Worm (Caenorhabditis elegans) whole organism, L4 larva: ENCODE measurements around the gene W01D2.1.

ENCODE experiments used
- F37D6.2 ChIP-seq: sonication (generic microtip); optimal IDR thresholded peaks from 2 replicates; lab custom pipeline; 2016; ENCODE audit warnings: mild to moderate bottlenecking, missing genetic modification characterization, missing compliant biosample characterization
- F49E8.2 ChIP-seq: sonication (generic microtip); optimal IDR thresholded peaks from 2 replicates; lab custom pipeline; 2016; ENCODE audit warnings: missing compliant biosample characterization, mild to moderate bottlenecking, missing genetic modification characterization, borderline replicate concordance
- R02D3.7 ChIP-seq: fragments of 150-350 bp; sonication (generic microtip); optimal IDR thresholded peaks from 3 replicates; lab custom pipeline; 2014; ENCODE audit warnings: missing biosample characterization, missing genetic modification characterization
- T26A8.4 ChIP-seq: fragments of 200-800 bp; sonication (Bioruptor generic); IDR thresholded peaks from 2 replicates; pipeline ENCODE4 v1.3.6; 2022; ENCODE audit warnings: missing genetic modification characterization, missing compliant biosample characterization
- Y105C5A.15 ChIP-seq: fragments of 200-800 bp; sonication (Bioruptor generic); IDR thresholded peaks from 2 replicates; pipeline ENCODE4 v1.3.6; 2022; ENCODE audit warnings: missing genetic modification characterization, missing compliant biosample characterization
- ZK546.5 ChIP-seq, 2 experiments: sonication (generic microtip); optimal IDR thresholded peaks; 2 replicates each; lab custom pipeline; 2017; ENCODE audit warnings: missing biosample characterization in 2 of 2, missing genetic modification characterization in 2 of 2
- aly-2 ChIP-seq: sonication (generic microtip); optimal IDR thresholded peaks from 2 replicates; lab custom pipeline; 2018; ENCODE audit warnings: missing biosample characterization, missing genetic modification characterization
- ama-1 ChIP-seq: fragments of 150-350 bp; optimal IDR thresholded peaks from 2 replicates; lab custom pipeline; 2014; ENCODE audit warnings: inconsistent platforms, mixed read lengths
- arid-1 ChIP-seq: fragments of 200-800 bp; sonication (Bioruptor generic); conservative IDR thresholded peaks from 2 replicates; pipeline ENCODE4 v1.3.6; 2022; ENCODE audit warnings: missing genetic modification reagents, missing genetic modification characterization, missing compliant biosample characterization
- ceh-32 ChIP-seq: sonication (generic microtip); optimal IDR thresholded peaks from 2 replicates; lab custom pipeline; 2016; ENCODE audit warnings: mild to moderate bottlenecking, missing genetic modification characterization, missing compliant biosample characterization; ENCODE audit not compliant: poor library complexity
- ceh-62 ChIP-seq: sonication (generic microtip); optimal IDR thresholded peaks from 2 replicates; lab custom pipeline; 2017; ENCODE audit warnings: missing biosample characterization, missing genetic modification characterization
- ceh-82 ChIP-seq: sonication (generic microtip); optimal IDR thresholded peaks from 2 replicates; lab custom pipeline; 2017; ENCODE audit warnings: missing biosample characterization, missing genetic modification characterization
- ctbp-1 ChIP-seq: fragments of 200-800 bp; sonication (Bioruptor generic); IDR thresholded peaks from 2 replicates; pipeline ENCODE4 v1.3.6; 2022; ENCODE audit warnings: missing genetic modification reagents, missing genetic modification characterization, missing compliant biosample characterization
- daf-16 ChIP-seq, 3 experiments: sonication (generic microtip); optimal IDR thresholded peaks; 2 replicates each; lab custom pipeline; 2016 to 2017; ENCODE audit warnings: missing genetic modification characterization in 3 of 3, missing genetic modification reagents in 3 of 3, mild to moderate bottlenecking in 2 of 3, missing compliant biosample characterization in 2 of 3, missing biosample characterization in 1 of 3, moderate library complexity in 1 of 3
- daf-19 ChIP-seq: fragments of 200-800 bp; sonication (Bioruptor generic); conservative IDR thresholded peaks from 2 replicates; pipeline ENCODE4 v1.3.6; 2022; ENCODE audit warnings: missing genetic modification characterization, missing compliant biosample characterization
- daf-8 ChIP-seq: fragments of 200-800 bp; sonication (Bioruptor generic); IDR thresholded peaks from 2 replicates; pipeline ENCODE4 v1.3.6; 2022; ENCODE audit warnings: missing genetic modification characterization, missing compliant biosample characterization
- dmd-6 ChIP-seq: fragments of 200-800 bp; sonication (Bioruptor generic); IDR thresholded peaks from 2 replicates; pipeline ENCODE4 v1.3.6; 2022; ENCODE audit warnings: missing genetic modification reagents, missing genetic modification characterization, missing compliant biosample characterization
- dmd-9 ChIP-seq: fragments of 200-800 bp; sonication (Bioruptor generic); IDR thresholded peaks from 2 replicates; pipeline ENCODE4 v1.3.6; 2022; ENCODE audit warnings: missing genetic modification reagents, missing genetic modification characterization, missing compliant biosample characterization
- duxl-1 ChIP-seq: sonication (generic microtip); optimal IDR thresholded peaks from 2 replicates; lab custom pipeline; 2016; ENCODE audit warnings: mild to moderate bottlenecking, missing genetic modification characterization, moderate library complexity, missing compliant biosample characterization; ENCODE audit not compliant: poor library complexity
- dve-1 ChIP-seq: sonication (generic microtip); optimal IDR thresholded peaks from 2 replicates; lab custom pipeline; 2017; ENCODE audit warnings: antibody characterized with exemption, mild to moderate bottlenecking, missing genetic modification characterization, missing compliant biosample characterization; ENCODE audit not compliant: insufficient read depth
- fkh-10 ChIP-seq: fragments of 150-350 bp; optimal IDR thresholded peaks from 2 replicates; lab custom pipeline; 2014; ENCODE audit warnings: missing biosample characterization, missing genetic modification reagents, missing genetic modification characterization
- gei-8 ChIP-seq: fragments of 200-800 bp; sonication (Bioruptor generic); optimal IDR thresholded peaks from 2 replicates; lab custom pipeline; 2018; ENCODE audit warnings: mild to moderate bottlenecking, missing genetic modification characterization, missing compliant biosample characterization
- hif-1 ChIP-seq, 2 experiments: sonication (generic microtip); optimal IDR thresholded peaks; 2 replicates each; lab custom pipeline; 2016 to 2017; ENCODE audit warnings: missing compliant biosample characterization in 2 of 2, missing genetic modification characterization in 2 of 2, missing genetic modification reagents in 2 of 2, missing genotype in 2 of 2, mild to moderate bottlenecking in 1 of 2
- hlh-11 ChIP-seq: fragments of 200-800 bp; sonication (Bioruptor generic); optimal IDR thresholded peaks from 2 replicates; lab custom pipeline; 2018; ENCODE audit warnings: mild to moderate bottlenecking, missing genetic modification characterization, missing compliant biosample characterization
- hlh-30 ChIP-seq: sonication (generic microtip); optimal IDR thresholded peaks from 2 replicates; lab custom pipeline; 2017; ENCODE audit warnings: antibody characterized with exemption, mild to moderate bottlenecking, missing genetic modification characterization, missing compliant biosample characterization; ENCODE audit not compliant: insufficient read depth
- jun-1 ChIP-seq: fragments of 150-350 bp; optimal IDR thresholded peaks from 2 replicates; lab custom pipeline; 2014; ENCODE audit warnings: missing biosample characterization, missing genetic modification reagents, missing genetic modification characterization
- lin-13 ChIP-seq: fragments of 150-350 bp; optimal IDR thresholded peaks from 2 replicates; lab custom pipeline; 2014; ENCODE audit warnings: missing biosample characterization, missing genetic modification reagents, missing genetic modification characterization
- lin-38 ChIP-seq: fragments of 200-800 bp; sonication (Bioruptor generic); IDR thresholded peaks from 2 replicates; pipeline ENCODE4 v1.3.6; 2022; ENCODE audit warnings: missing genetic modification reagents, missing genetic modification characterization, missing compliant biosample characterization
- mdl-1 ChIP-seq, 2 experiments: fragments of 150-350 bp in 1 of 2; sonication (generic microtip) in 1 of 2; optimal IDR thresholded peaks; 2 replicates each; lab custom pipeline; 2014 to 2017; ENCODE audit warnings: missing biosample characterization in 2 of 2, missing genetic modification characterization in 2 of 2
- mes-2 ChIP-seq: sonication (generic microtip); optimal IDR thresholded peaks from 2 replicates; lab custom pipeline; 2016; ENCODE audit warnings: missing genotype, mild to moderate bottlenecking, missing genetic modification characterization, missing compliant biosample characterization; ENCODE audit not compliant: poor library complexity, severe bottlenecking
- mxl-2 ChIP-seq: fragments of 200-800 bp; sonication (Bioruptor generic); conservative IDR thresholded peaks from 2 replicates; pipeline ENCODE4 v1.3.6; 2022; ENCODE audit warnings: missing genetic modification reagents, missing genetic modification characterization, missing compliant biosample characterization
- nhr-10 ChIP-seq: fragments of 150-350 bp; optimal IDR thresholded peaks from 2 replicates; lab custom pipeline; 2014; ENCODE audit warnings: missing biosample characterization, missing genetic modification characterization
- nhr-111 ChIP-seq: fragments of 200-800 bp; sonication (Bioruptor generic); optimal IDR thresholded peaks from 2 replicates; lab custom pipeline; 2018; ENCODE audit warnings: mild to moderate bottlenecking, missing genetic modification characterization, missing compliant biosample characterization
- nhr-237 ChIP-seq: sonication (generic microtip); optimal IDR thresholded peaks from 2 replicates; lab custom pipeline; 2017; ENCODE audit warnings: missing biosample characterization, missing genetic modification characterization
- nhr-41 ChIP-seq: fragments of 200-800 bp; sonication (Bioruptor generic); IDR thresholded peaks from 2 replicates; pipeline ENCODE4 v1.3.6; 2022; ENCODE audit warnings: missing genetic modification reagents, missing genetic modification characterization, missing compliant biosample characterization
- nhr-6 ChIP-seq: fragments of 150-350 bp; optimal IDR thresholded peaks from 2 replicates; lab custom pipeline; 2014; ENCODE audit warnings: missing biosample characterization, missing genetic modification characterization
- nhr-77 ChIP-seq: fragments of 150-350 bp; optimal IDR thresholded peaks from 2 replicates; lab custom pipeline; 2014; ENCODE audit warnings: missing biosample characterization, missing genetic modification characterization
- php-3 ChIP-seq: fragments of 200-800 bp; sonication (Bioruptor generic); IDR thresholded peaks from 2 replicates; pipeline ENCODE4 v1.3.6; 2022; ENCODE audit warnings: missing genetic modification reagents, missing genetic modification characterization, missing compliant biosample characterization
- pqm-1 ChIP-seq: sonication (generic microtip); optimal IDR thresholded peaks from 2 replicates; lab custom pipeline; 2017; ENCODE audit warnings: missing biosample characterization, missing genetic modification characterization
- saeg-2 ChIP-seq: fragments of 200-800 bp; sonication (Bioruptor generic); IDR thresholded peaks from 2 replicates; pipeline ENCODE4 v1.3.6; 2022; ENCODE audit warnings: missing genetic modification reagents, missing genetic modification characterization, missing compliant biosample characterization
- sdz-12 ChIP-seq: fragments of 200-800 bp; sonication (Bioruptor generic); optimal IDR thresholded peaks from 2 replicates; lab custom pipeline; 2018; ENCODE audit warnings: mild to moderate bottlenecking, missing genetic modification characterization, missing compliant biosample characterization
- set-16 ChIP-seq: fragments of 200-800 bp; sonication (Bioruptor generic); IDR thresholded peaks from 2 replicates; pipeline ENCODE4 v1.3.6; 2022; ENCODE audit warnings: missing genetic modification reagents, missing genetic modification characterization, missing compliant biosample characterization
- snpc-1.2 ChIP-seq: fragments of 200-800 bp; sonication (Bioruptor generic); IDR thresholded peaks from 2 replicates; pipeline ENCODE4 v1.3.6; 2022; ENCODE audit warnings: missing genetic modification reagents, missing genetic modification characterization, missing compliant biosample characterization
- spr-3 ChIP-seq: fragments of 200-800 bp; sonication (Bioruptor generic); optimal IDR thresholded peaks from 2 replicates; lab custom pipeline; 2018; ENCODE audit warnings: mild to moderate bottlenecking, missing genetic modification characterization, missing compliant biosample characterization
- unc-39 ChIP-seq: sonication (generic microtip); optimal IDR thresholded peaks from 2 replicates; lab custom pipeline; 2017; ENCODE audit warnings: missing biosample characterization, missing genetic modification characterization
- zfp-3 ChIP-seq: fragments of 200-800 bp; sonication (Bioruptor generic); conservative IDR thresholded peaks from 2 replicates; pipeline ENCODE4 v1.3.6; 2022; ENCODE audit warnings: missing genetic modification reagents, missing genetic modification characterization, missing compliant biosample characterization
- zip-11 ChIP-seq: fragments of 200-800 bp; sonication (Bioruptor generic); IDR thresholded peaks from 2 replicates; pipeline ENCODE4 v1.3.6; 2022; ENCODE audit warnings: missing genetic modification characterization, missing compliant biosample characterization
- ztf-11 ChIP-seq: fragments of 150-350 bp; optimal IDR thresholded peaks from 2 replicates; lab custom pipeline; 2014; ENCODE audit warnings: missing biosample characterization, missing genetic modification characterization
- ztf-7 ChIP-seq: fragments of 150-350 bp; optimal IDR thresholded peaks from 2 replicates; lab custom pipeline; 2014; ENCODE audit warnings: missing biosample characterization, missing genetic modification characterization

Gene W01D2.1

DNA sequence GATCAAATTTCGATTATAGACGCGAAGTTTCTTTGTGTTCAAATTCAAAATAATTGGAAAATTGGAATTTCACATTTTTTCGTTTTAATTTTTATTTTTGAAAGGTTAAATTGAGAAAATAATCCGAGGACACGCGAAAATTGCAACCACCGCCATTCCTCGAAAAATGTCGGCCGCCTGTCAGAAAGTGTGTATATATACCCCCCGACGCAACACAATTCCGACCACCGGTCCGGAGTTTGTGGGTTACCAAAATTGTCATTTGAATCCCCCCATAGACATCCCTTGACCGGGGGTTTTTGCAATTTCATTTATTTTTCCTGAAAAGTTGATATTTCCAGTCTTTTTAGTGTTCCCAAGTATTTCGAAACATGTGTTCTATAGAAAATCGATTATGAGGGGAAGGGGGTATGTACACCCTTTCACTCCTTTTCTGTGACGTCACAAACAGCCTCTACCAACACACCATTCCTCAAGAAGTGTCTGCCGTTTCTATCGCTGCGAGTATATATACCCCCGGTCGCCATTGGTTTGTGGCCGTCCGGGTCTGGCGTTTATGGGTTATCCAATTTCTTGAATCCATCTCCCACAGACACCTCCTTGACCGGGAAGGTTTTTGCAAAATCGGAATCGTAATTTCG is 10.9 kb upstream of the W01D2.1 start, which contains the start of gene W01D2.3 (continued):
- TF ChIP-seq nhr-41 (peak; percentile 17; the same call in 1 of the 2 replicates), saeg-2 (GFP tag; lab: Robert Waterston, UW) (peak; percentile 71; the same call in 1 of the 2 replicates), duxl-1 (tag; lab: Kevin White, UChicago) (peak; percentile 69), lin-38 (GFP tag; lab: Robert Waterston, UW) (peak; percentile 79), ceh-82 (tag; lab: Kevin White, UChicago) (no peak), hlh-30 (peak; percentile 64), arid-1 (peak; percentile 62; the same call in 1 of the 2 replicates), daf-19 (GFP tag; lab: Robert Waterston, UW) (peak; percentile 85; the same call in 1 of the 2 replicates), unc-39 (tag; lab: Kevin White, UChicago) (no peak), nhr-111 (GFP tag; lab: Kevin White, UChicago) (peak; percentile 93), nhr-10 (tag; lab: Kevin White, UChicago) (no peak), ceh-62 (tag; lab: Kevin White, UChicago) (peak; percentile 23), F37D6.2 (tag; lab: Kevin White, UChicago) (peak; percentile 76), dmd-9 (GFP tag; lab: Robert Waterston, UW) (peak; percentile 53; the same call in 1 of the 2 replicates), pqm-1 (tag; lab: Kevin White, UChicago) (no peak), spr-3 (peak; percentile 87), dve-1 (peak; percentile 95), ZK546.5 (tag; optimal IDR thresholded peaks at IDR 0.05; lab: Kevin White, UChicago) (no peak), daf-8 (GFP tag; lab: Robert Waterston, UW) (no peak), ztf-11 (tag; lab: Kevin White, UChicago) (no peak), mxl-2 (GFP tag; lab: Robert Waterston, UW) (0 out of 2 replicates have a peak, but pooled peaks have one; percentile 49), aly-2 (peak; percentile 71), hif-1 (tag; optimal IDR thresholded peaks at IDR 0.05; lab: Kevin White, UChicago) (peak in 1 of 2 experiments; percentile 65), dmd-6 (GFP tag; lab: Robert Waterston, UW) (peak; percentile 65), snpc-1.2 (GFP tag; lab: Robert Waterston, UW) (no peak), gei-8 (GFP tag; lab: Kevin White, UChicago) (peak; percentile 72), lin-13 (GFP tag; lab: Kevin White, UChicago) (no peak), hlh-11 (tag; lab: Kevin White, UChicago) (peak; percentile 69), nhr-77 (peak; percentile 39), nhr-237 (tag; lab: Kevin White, UChicago) (no peak), mes-2 (tag; lab: Kevin White, UChicago) (peak; percentile 74), nhr-6 (tag; lab: Kevin White, UChicago) (peak; percentile 46), Y105C5A.15 (0 out of 2 replicates have a peak, but pooled peaks have one; percentile 23), fkh-10 (GFP tag; lab: Kevin White, UChicago) (no peak), sdz-12 (GFP tag; lab: Kevin White, UChicago) (no peak), ztf-7 (tag; lab: Kevin White, UChicago) (peak; percentile 60), R02D3.7 (no peak), T26A8.4 (peak; percentile 92), mdl-1 (tag; optimal IDR thresholded peaks at IDR 0.05; lab: Kevin White, UChicago) (no peak), daf-16 (GFP tag; optimal IDR thresholded peaks at IDR 0.05; lab: Kevin White, UChicago) (peak; percentile 32 to 69), daf-16 (tag; optimal IDR thresholded peaks at IDR 0.05; lab: Kevin White, UChicago) (peak; percentile 56), ctbp-1 (peak; percentile 78), ama-1 (no peak), zip-11 (GFP tag; lab: Robert Waterston, UW) (no peak), set-16 (GFP tag; lab: Robert Waterston, UW) (no peak; the same call in 1 of the 2 replicates), zfp-3 (0 out of 2 replicates have a peak, but pooled peaks have one; percentile 51), F49E8.2 (tag; lab: Kevin White, UChicago) (peak; percentile 21), php-3 (GFP tag; lab: Robert Waterston, UW) (peak; percentile 55; the same call in 1 of the 2 replicates), jun-1 (tag; lab: Kevin White, UChicago) (no peak), ceh-32 (tag; lab: Kevin White, UChicago) (peak; percentile 11)
